Fruit fly (Drosophila melanogaster): ENCODE results near the gene Or85f.

Gene Or85f

dm6 chr3R:9420439-9421234 is 22.6 kb downstream of the Or85f start (continued):
- TF ChIP-seq CG2875 (GFP tag; optimal IDR thresholded peaks at IDR 0.05) (peak; percentile 14), odd (GFP tag; optimal IDR thresholded peaks at IDR 0.05) (no peak), CG10366 (GFP tag; IDR thresholded peaks at IDR 0.05) (no peak), phol (tag; optimal IDR thresholded peaks at IDR 0.05) (peak; percentile 27), CG31441 (GFP tag; IDR thresholded peaks at IDR 0.05) (peak; percentile 41), ttk (GFP tag; IDR thresholded peaks at IDR 0.05) (0 out of 2 replicates have a peak, but pooled peaks have one; percentile 20), CG4820 (GFP tag; optimal IDR thresholded peaks at IDR 0.05) (peak; percentile 14), pzg (GFP tag; optimal IDR thresholded peaks at IDR 0.05) (no peak), CG2712 (tag; optimal IDR thresholded peaks at IDR 0.05) (peak; percentile 9), Hr78 (GFP tag; optimal IDR thresholded peaks at IDR 0.05) (peak in 1 of 2 experiments; percentile 70), HLH3B (GFP tag; IDR thresholded peaks at IDR 0.05) (0 out of 2 replicates have a peak, but pooled peaks have one; percentile 32), ftz-f1 (GFP tag; optimal IDR thresholded peaks at IDR 0.05) (no peak), so (GFP tag; IDR thresholded peaks at IDR 0.05) (no peak; the same call in 2 of the 3 replicates), CG2129 (GFP tag; IDR thresholded peaks at IDR 0.05; ENCODE audit: partially characterized antibody) (no peak), CG2199 (GFP tag; IDR thresholded peaks at IDR 0.05) (0 out of 3 replicates have a peak, but pooled peaks have one; percentile 23), CG7786 (GFP tag; optimal IDR thresholded peaks at IDR 0.05) (no peak), hb (GFP tag; IDR thresholded peaks at IDR 0.05; ENCODE audit: partially characterized antibody) (no peak), crol (GFP tag; IDR thresholded peaks at IDR 0.05) (peak; percentile 75), C15 (GFP tag; IDR thresholded peaks at IDR 0.05) (no peak), Med (GFP tag) (peak; percentile 74), CG8281 (tag; optimal IDR thresholded peaks at IDR 0.05) (no peak), knrl (GFP tag; IDR thresholded peaks at IDR 0.05; ENCODE audit: partially characterized antibody) (no peak), Spps (tag; optimal IDR thresholded peaks at IDR 0.05) (no peak), Scr (GFP tag; IDR thresholded peaks at IDR 0.05; ENCODE audit: partially characterized antibody) (no peak), Bgb (GFP tag; IDR thresholded peaks at IDR 0.05; ENCODE audit: partially characterized antibody) (0 out of 2 replicates have a peak, but pooled peaks have one; percentile 15), da (GFP tag; optimal IDR thresholded peaks at IDR 0.05) (no peak), bowl (GFP tag; IDR thresholded peaks at IDR 0.05) (0 out of 2 replicates have a peak, but pooled peaks have one; percentile 34), dmrt99B (tag; optimal IDR thresholded peaks at IDR 0.05) (peak; percentile 49), CG33557 (GFP tag; optimal IDR thresholded peaks at IDR 0.05) (no peak), Dbx (GFP tag; IDR thresholded peaks at IDR 0.05) (0 out of 3 replicates have a peak, but pooled peaks have one; percentile 5), repo (GFP tag; optimal IDR thresholded peaks at IDR 0.05) (no peak), CG10209 (GFP tag; optimal IDR thresholded peaks at IDR 0.05) (no peak), lmd (GFP tag; IDR thresholded peaks at IDR 0.05) (peak; percentile 40; the same call in 1 of the 2 replicates)

dm6 chr3R:9422338-9422737 is 24.3 kb downstream of the Or85f start:
- no peak for TF ChIP-seq ara (GFP tag; IDR thresholded peaks at IDR 0.05)
- TF ChIP-seq Drgx (GFP tag; IDR thresholded peaks at IDR 0.05): no peak
- no peak for TF ChIP-seq salm (tag; optimal IDR thresholded peaks at IDR 0.05)
- TF ChIP-seq Pdp1 (GFP tag; optimal IDR thresholded peaks at IDR 0.05): peak in 1 of 2 experiments; percentile 64
- no peak for TF ChIP-seq nau (GFP tag; optimal IDR thresholded peaks at IDR 0.05)
